Fruit fly (Drosophila melanogaster): ENCODE results near the gene CG34043.

The CG34043 gene

dm6 chr2L:10276436-10276835 lies 4.2 kb downstream of the CG34043 start (continued):
- no peak for TF ChIP-seq peb (GFP tag; IDR thresholded peaks at IDR 0.05)
- TF ChIP-seq CG16863 (GFP tag; optimal IDR thresholded peaks at IDR 0.05) = no peak
- TF ChIP-seq CG32532 (GFP tag; IDR thresholded peaks at IDR 0.05) = no peak
- no peak for TF ChIP-seq corto (GFP tag; optimal IDR thresholded peaks at IDR 0.05)
- TF ChIP-seq CG9215 (GFP tag; IDR thresholded peaks at IDR 0.05) = no peak
- no peak for TF ChIP-seq insv (GFP tag; optimal IDR thresholded peaks at IDR 0.05)
- TF ChIP-seq btn (GFP tag; optimal IDR thresholded peaks at IDR 0.05) = no peak
- TF ChIP-seq CG4404 (GFP tag; IDR thresholded peaks at IDR 0.05) = no peak
- TF ChIP-seq danr (GFP tag; IDR thresholded peaks at IDR 0.05) = no peak
- TF ChIP-seq psq (GFP tag; optimal IDR thresholded peaks at IDR 0.05) = no peak
- no peak for TF ChIP-seq CG11560 (tag; IDR thresholded peaks at IDR 0.05)
- peak; percentile 12; the same call in 1 of the 2 replicates for TF ChIP-seq wor (GFP tag; IDR thresholded peaks at IDR 0.05)
- TF ChIP-seq CG3838 (GFP tag; optimal IDR thresholded peaks at IDR 0.05) = no peak
- peak; percentile 74 for TF ChIP-seq Drgx (GFP tag; IDR thresholded peaks at IDR 0.05)
- peak; percentile 41 for TF ChIP-seq CG7271 (tag; optimal IDR thresholded peaks at IDR 0.05)
- TF ChIP-seq stwl (tag; optimal IDR thresholded peaks at IDR 0.05) = no peak
- peak; percentile 37 for TF ChIP-seq phol (tag; optimal IDR thresholded peaks at IDR 0.05)
- no peak for TF ChIP-seq aop (GFP tag; IDR thresholded peaks at IDR 0.05)
- TF ChIP-seq gsb (GFP tag; IDR thresholded peaks at IDR 0.05) = no peak
- no peak for TF ChIP-seq disco-r (GFP tag; optimal IDR thresholded peaks at IDR 0.05)
- no peak for TF ChIP-seq CkIIα-i1 (GFP tag; IDR thresholded peaks at IDR 0.05)
- TF ChIP-seq CG6683 (GFP tag; optimal IDR thresholded peaks at IDR 0.05) = no peak
- peak; percentile 17 for TF ChIP-seq CG17186 (GFP tag; optimal IDR thresholded peaks at IDR 0.05)
- peak; percentile 29 for TF ChIP-seq CG17802 (tag; optimal IDR thresholded peaks at IDR 0.05)
- no peak for TF ChIP-seq dati (GFP tag; IDR thresholded peaks at IDR 0.05)
- no peak for TF ChIP-seq vnd (GFP tag; IDR thresholded peaks at IDR 0.05; ENCODE audit: partially characterized antibody)
- TF ChIP-seq Nf-YA (GFP tag; IDR thresholded peaks at IDR 0.05) = no peak
- TF ChIP-seq CG42726 (GFP tag; IDR thresholded peaks at IDR 0.05; ENCODE audit: partially characterized antibody) = no peak
- TF ChIP-seq Camta (GFP tag; optimal IDR thresholded peaks at IDR 0.05) = no peak
- no peak for TF ChIP-seq Sry-δ (GFP tag; optimal IDR thresholded peaks at IDR 0.05)
- no peak for TF ChIP-seq CG4424 (GFP tag; optimal IDR thresholded peaks at IDR 0.05)
- TF ChIP-seq bab2 (GFP tag; optimal IDR thresholded peaks at IDR 0.05) = no peak
- no peak for TF ChIP-seq Adf1 (GFP tag; IDR thresholded peaks at IDR 0.05)
- TF ChIP-seq az2 (GFP tag; optimal IDR thresholded peaks at IDR 0.05) = peak; percentile 23
- TF ChIP-seq CG5953 (GFP tag; IDR thresholded peaks at IDR 0.05) = 0 out of 2 replicates have a peak, but pooled peaks have one; percentile 16
- no peak for TF ChIP-seq Nf-YB (GFP tag; optimal IDR thresholded peaks at IDR 0.05)
- no peak for TF ChIP-seq ro (GFP tag; IDR thresholded peaks at IDR 0.05)
- no peak for TF ChIP-seq CG1603 (tag; optimal IDR thresholded peaks at IDR 0.05)
- TF ChIP-seq CG33213 (GFP tag; optimal IDR thresholded peaks at IDR 0.05) = no peak
- no peak for TF ChIP-seq CG10321 (GFP tag; IDR thresholded peaks at IDR 0.05)
- no peak for TF ChIP-seq zen2 (GFP tag; IDR thresholded peaks at IDR 0.05; ENCODE audit: partially characterized antibody)
- no peak for TF ChIP-seq Fer2 (tag; optimal IDR thresholded peaks at IDR 0.05)
- peak; percentile 10; the same call in 1 of the 3 replicates for TF ChIP-seq B-H1 (GFP tag; IDR thresholded peaks at IDR 0.05)
- TF ChIP-seq CG11456 (GFP tag; IDR thresholded peaks at IDR 0.05) = no peak
- no peak for TF ChIP-seq slbo (GFP tag; IDR thresholded peaks at IDR 0.05)
- TF ChIP-seq tna (GFP tag; IDR thresholded peaks at IDR 0.05; ENCODE audit: partially characterized antibody) = no peak
- no peak for TF ChIP-seq tio (GFP tag; optimal IDR thresholded peaks at IDR 0.05)
- peak; percentile 23 for TF ChIP-seq CG6689 (GFP tag; IDR thresholded peaks at IDR 0.05)
- TF ChIP-seq Hsf (GFP tag; optimal IDR thresholded peaks at IDR 0.05) = no peak
- no peak for TF ChIP-seq en (GFP tag; optimal IDR thresholded peaks at IDR 0.05)
- no peak for TF ChIP-seq CG4854 (GFP tag; optimal IDR thresholded peaks at IDR 0.05)
- peak; percentile 46; the same call in 1 of the 2 replicates for TF ChIP-seq HLH3B (GFP tag; IDR thresholded peaks at IDR 0.05)
- TF ChIP-seq abd-A (tag; optimal IDR thresholded peaks at IDR 0.05) = no peak
